Worm (Caenorhabditis elegans): ENCODE results near the gene ykt-6.

The ykt-6 gene

ce11 chrIII:7331671-7332070 is 44.3 kb upstream of the ykt-6 start (continued):
- TF ChIP-seq pat-9 (tag; optimal IDR thresholded peaks at IDR 0.05) = no peak
- TF ChIP-seq mec-3 (tag; optimal IDR thresholded peaks at IDR 0.05; ENCODE audit: borderline replicate concordance) = no peak

- TF ChIP-seq fkh-6 (tag; optimal IDR thresholded peaks at IDR 0.05) (no peak), ceh-22 (tag; optimal IDR thresholded peaks at IDR 0.05) (no peak), gmeb-2 (tag; optimal IDR thresholded peaks at IDR 0.05) (no peak), nfya-1 (tag; optimal IDR thresholded peaks at IDR 0.05) (no peak), ceh-6 (GFP tag; optimal IDR thresholded peaks at IDR 0.05) (no peak), ceh-34 (tag; optimal IDR thresholded peaks at IDR 0.05) (no peak), pha-2 (tag; optimal IDR thresholded peaks at IDR 0.05) (no peak), unc-86 (tag; optimal IDR thresholded peaks at IDR 0.05) (no peak), ceh-30 (tag; optimal IDR thresholded peaks at IDR 0.05) (no peak), ceh-14 (tag; optimal IDR thresholded peaks at IDR 0.05) (no peak), odd-2 (tag; optimal IDR thresholded peaks at IDR 0.05) (no peak), rnt-1 (tag; optimal IDR thresholded peaks at IDR 0.05) (no peak), F13H6.1 (tag; optimal IDR thresholded peaks at IDR 0.05) (no peak)
Observed at ce11 chrIII:7329155-7329732, 41.8 kb upstream of the ykt-6 start, which contains the start of gene lab-2. Gene lab-2, minus strand, starts transcription at chrIII:7329607.

- no peak for TF ChIP-seq fkh-10 (GFP tag; optimal IDR thresholded peaks at IDR 0.05)
- TF ChIP-seq dmd-4 (tag; optimal IDR thresholded peaks at IDR 0.05; ENCODE audit: borderline replicate concordance) = no peak
- TF ChIP-seq sox-2 (GFP tag; IDR thresholded peaks at IDR 0.05) = no peak
- no peak for TF ChIP-seq ahr-1 (tag; optimal IDR thresholded peaks at IDR 0.05)
- no peak for TF ChIP-seq C08G9.2 (tag; optimal IDR thresholded peaks at IDR 0.05)
- no peak for TF ChIP-seq unc-86 (tag; optimal IDR thresholded peaks at IDR 0.05)
- TF ChIP-seq T23F11.4 (GFP tag; optimal IDR thresholded peaks at IDR 0.05) = no peak
- no peak for TF ChIP-seq C38D4.7 (GFP tag; optimal IDR thresholded peaks at IDR 0.05)
- no peak for TF ChIP-seq lim-6 (tag; optimal IDR thresholded peaks at IDR 0.05)
- TF ChIP-seq unc-42 (tag; optimal IDR thresholded peaks at IDR 0.05) = no peak
- TF ChIP-seq Y22D7AL.16 (tag; optimal IDR thresholded peaks at IDR 0.05) = no peak
- no peak for TF ChIP-seq pros-1 (tag; optimal IDR thresholded peaks at IDR 0.05)
- no peak for TF ChIP-seq pag-3 (tag; optimal IDR thresholded peaks at IDR 0.05; ENCODE audit: borderline replicate concordance)
- TF ChIP-seq nfya-1 (tag; optimal IDR thresholded peaks at IDR 0.05) = no peak
- no peak for TF ChIP-seq pqm-1 (tag; optimal IDR thresholded peaks at IDR 0.05)
- TF ChIP-seq elt-2 (tag; optimal IDR thresholded peaks at IDR 0.05) = no peak
Observed at ce11 chrIII:7323331-7323730, 35.9 kb upstream of the ykt-6 start.

- no peak for TF ChIP-seq tbx-7 (tag; optimal IDR thresholded peaks at IDR 0.05)
Observed at ce11 chrIII:7322018-7322417, 34.6 kb upstream of the ykt-6 start.

ce11 chrIII:7319390-7319789 is 32.0 kb upstream of the ykt-6 start, which contains the start of gene F56C9.8:
Gene F56C9.8, minus strand, starts transcription at chrIII:7319509.
- TF ChIP-seq hlh-15 (tag; optimal IDR thresholded peaks at IDR 0.05) = no peak

- no peak for TF ChIP-seq ceh-18 (tag; optimal IDR thresholded peaks at IDR 0.05)
- TF ChIP-seq rnt-1 (tag; optimal IDR thresholded peaks at IDR 0.05) = no peak
- peak; percentile 14 for TF ChIP-seq pax-1 (tag; optimal IDR thresholded peaks at IDR 0.05)
- TF ChIP-seq pha-4 (tag; optimal IDR thresholded peaks at IDR 0.05) = no peak
- TF ChIP-seq syd-9 (tag; optimal IDR thresholded peaks at IDR 0.05) = no peak
- no peak for TF ChIP-seq ama-1 (optimal IDR thresholded peaks at IDR 0.05)
- peak; percentile 33 for TF ChIP-seq ceh-19 (GFP tag; optimal IDR thresholded peaks at IDR 0.05)
- TF ChIP-seq gmeb-2 (tag; optimal IDR thresholded peaks at IDR 0.05) = no peak
Observed at ce11 chrIII:7317354-7317753, 30.0 kb upstream of the ykt-6 start.
